Fruit fly (Drosophila melanogaster): ENCODE measurements around the gene Hgsnat.

Gene Hgsnat

DNA sequence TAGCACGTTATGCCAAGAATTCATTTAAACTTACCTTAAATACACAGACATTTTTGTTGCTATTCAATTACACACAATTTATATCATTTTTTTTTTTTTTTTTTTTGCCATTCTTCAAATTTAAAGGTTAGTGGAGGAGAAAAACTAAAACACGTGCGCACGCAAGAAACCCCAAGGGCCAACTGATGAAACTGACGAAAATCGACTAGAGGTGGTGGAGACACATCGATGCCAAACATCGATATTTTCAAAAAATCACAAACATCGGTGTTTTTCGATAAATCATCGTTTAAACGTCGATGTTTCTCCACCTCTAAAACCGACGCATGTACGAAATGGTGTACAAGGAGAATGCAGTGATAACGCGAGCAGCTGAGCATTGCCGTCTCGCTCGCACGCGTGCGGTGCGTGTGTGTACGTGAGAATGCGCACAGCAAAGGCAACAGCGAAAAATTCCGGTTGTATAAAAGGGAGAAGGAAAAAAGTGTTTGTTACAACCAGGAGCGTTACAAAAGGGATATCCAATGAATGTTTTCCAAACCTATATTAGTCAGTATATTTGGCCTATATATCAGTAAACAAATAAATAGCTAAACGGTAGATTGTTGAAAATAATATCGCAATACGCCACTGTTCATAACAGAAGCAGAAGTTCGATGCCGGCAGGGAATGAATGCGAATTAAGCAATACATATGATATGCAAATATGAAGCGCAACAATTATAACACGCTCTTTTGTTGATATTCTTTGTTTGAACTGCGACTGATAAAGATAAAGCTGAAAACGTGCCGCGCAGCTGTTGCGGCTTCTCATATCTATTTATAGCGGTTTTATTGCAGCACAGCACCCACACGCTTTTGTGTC, 17.7 kb downstream of the Hgsnat start (continued):
- TF ChIP-seq Gug (GFP tag; IDR thresholded peaks at IDR 0.05) (no peak), CG10631 (GFP tag; optimal IDR thresholded peaks at IDR 0.05) (peak; percentile 20), topi (GFP tag; optimal IDR thresholded peaks at IDR 0.05) (peak; percentile 56), Sox102F (GFP tag; optimal IDR thresholded peaks at IDR 0.05) (peak; percentile 64), vri (GFP tag; optimal IDR thresholded peaks at IDR 0.05) (peak; percentile 82), CG8119 (GFP tag; IDR thresholded peaks at IDR 0.05) (no peak), CG7368 (GFP tag; optimal IDR thresholded peaks at IDR 0.05) (no peak), Smox (GFP tag; optimal IDR thresholded peaks at IDR 0.05) (peak; percentile 60), dsx (GFP tag; optimal IDR thresholded peaks at IDR 0.05; ENCODE audit: poor library complexity, severe bottlenecking) (peak; percentile 33), CG3032 (tag; optimal IDR thresholded peaks at IDR 0.05) (peak; percentile 35), CG10669 (GFP tag; optimal IDR thresholded peaks at IDR 0.05) (peak; percentile 47), achi (GFP tag; optimal IDR thresholded peaks at IDR 0.05) (peak; percentile 45), Eip93F (GFP tag; optimal IDR thresholded peaks at IDR 0.05) (peak; percentile 2), fd59A (GFP tag; optimal IDR thresholded peaks at IDR 0.05) (no peak), Eip75B (GFP tag; optimal IDR thresholded peaks at IDR 0.05) (peak; percentile 11), CG6854 (GFP tag; optimal IDR thresholded peaks at IDR 0.05) (peak; percentile 5), Sox15 (GFP tag; optimal IDR thresholded peaks at IDR 0.05) (no peak), eg (GFP tag; IDR thresholded peaks at IDR 0.05) (no peak), Ets96B (tag; optimal IDR thresholded peaks at IDR 0.05) (peak; percentile 52), CG9139 (GFP tag; optimal IDR thresholded peaks at IDR 0.05) (no peak), net (GFP tag; optimal IDR thresholded peaks at IDR 0.05) (peak; percentile 48), CG6808 (GFP tag; optimal IDR thresholded peaks at IDR 0.05) (peak; percentile 27), CG3919 (GFP tag; optimal IDR thresholded peaks at IDR 0.05) (peak; percentile 49), dac (GFP tag; optimal IDR thresholded peaks at IDR 0.05) (peak; percentile 1), Hr38 (GFP tag; optimal IDR thresholded peaks at IDR 0.05) (no peak), ss (GFP tag; optimal IDR thresholded peaks at IDR 0.05) (peak in 1 of 2 experiments; percentile 46), Sox14 (GFP tag; optimal IDR thresholded peaks at IDR 0.05) (peak; percentile 53), Eip78C (GFP tag) (peak; percentile 88), Lpt (GFP tag; optimal IDR thresholded peaks at IDR 0.05) (no peak), salr (GFP tag; optimal IDR thresholded peaks at IDR 0.05) (no peak), acj6 (GFP tag; optimal IDR thresholded peaks at IDR 0.05) (peak; percentile 18), CG8319 (GFP tag; optimal IDR thresholded peaks at IDR 0.05) (no peak), lz (GFP tag; optimal IDR thresholded peaks at IDR 0.05) (peak; percentile 52), fd85E (GFP tag; optimal IDR thresholded peaks at IDR 0.05) (no peak), spab (GFP tag; optimal IDR thresholded peaks at IDR 0.05) (no peak)

DNA sequence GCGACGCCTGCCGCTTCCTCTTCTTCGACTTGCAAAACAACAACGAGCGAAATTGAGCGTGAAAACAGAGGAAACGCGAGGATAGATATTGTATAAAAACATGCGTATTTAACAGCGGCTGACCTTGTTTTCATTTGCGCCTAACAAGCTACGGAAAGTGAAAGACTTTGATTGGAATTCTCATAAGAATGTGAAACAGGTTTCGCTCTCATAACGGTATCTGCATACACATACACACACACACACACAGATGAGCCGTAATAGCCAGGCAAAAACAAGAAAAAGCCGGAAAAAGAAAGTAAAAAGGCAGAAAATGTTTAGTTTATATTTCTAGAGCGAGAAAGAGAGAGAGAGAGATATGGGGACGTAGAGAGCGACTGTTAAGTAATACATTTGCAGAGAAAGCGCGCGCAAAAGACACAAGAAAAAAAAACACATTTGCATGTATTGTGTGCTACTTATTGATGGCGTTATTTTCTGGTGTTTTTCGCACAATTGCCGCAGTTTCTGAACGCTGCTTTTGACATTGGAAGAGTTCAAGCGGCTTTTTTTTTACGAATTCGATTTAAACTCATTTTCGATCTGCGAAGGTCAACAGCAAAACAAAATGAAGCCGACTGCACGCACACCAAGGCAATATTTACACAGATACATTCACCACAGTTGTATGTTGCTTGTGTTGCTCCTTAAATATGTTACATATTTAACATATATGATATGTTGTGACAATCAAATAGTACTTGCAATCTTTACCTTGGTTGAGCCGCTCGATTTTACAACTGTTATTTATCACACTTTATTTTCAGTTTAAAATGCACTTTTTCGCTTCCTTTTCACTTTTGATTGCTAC, 18.9 kb downstream of the Hgsnat start:
- TF ChIP-seq CG8119 (GFP tag; IDR thresholded peaks at IDR 0.05) = no peak
- no peak for TF ChIP-seq CG6808 (GFP tag; optimal IDR thresholded peaks at IDR 0.05)
- no peak for TF ChIP-seq cyc (GFP tag; optimal IDR thresholded peaks at IDR 0.05)
- TF ChIP-seq Sox14 (GFP tag; optimal IDR thresholded peaks at IDR 0.05) = no peak
- TF ChIP-seq Sox102F (GFP tag; optimal IDR thresholded peaks at IDR 0.05) = peak; percentile 15
- TF ChIP-seq CG15336 (GFP tag; IDR thresholded peaks at IDR 0.05) = no peak
- peak; percentile 66 for TF ChIP-seq achi (GFP tag; optimal IDR thresholded peaks at IDR 0.05)
- no peak for TF ChIP-seq CG6854 (GFP tag; optimal IDR thresholded peaks at IDR 0.05)
- TF ChIP-seq Eip78C (GFP tag) = peak; percentile 79
- peak; percentile 60 for TF ChIP-seq fkh (GFP tag; optimal IDR thresholded peaks at IDR 0.05)
- TF ChIP-seq Eip75B (GFP tag; optimal IDR thresholded peaks at IDR 0.05) = no peak
- peak; percentile 4 for TF ChIP-seq esn (GFP tag; optimal IDR thresholded peaks at IDR 0.05)
- TF ChIP-seq salr (GFP tag; optimal IDR thresholded peaks at IDR 0.05) = no peak
- peak; percentile 95 for TF ChIP-seq vri (GFP tag; optimal IDR thresholded peaks at IDR 0.05)
- peak; percentile 59 for TF ChIP-seq svp (GFP tag)
- peak; percentile 15 to 41 for TF ChIP-seq ss (GFP tag; optimal IDR thresholded peaks at IDR 0.05)
- peak; percentile 74 for TF ChIP-seq Blimp-1 (GFP tag; optimal IDR thresholded peaks at IDR 0.05)
- TF ChIP-seq Eip93F (GFP tag; optimal IDR thresholded peaks at IDR 0.05) = no peak
- no peak for TF ChIP-seq CG4318 (GFP tag; optimal IDR thresholded peaks at IDR 0.05)
- no peak for TF ChIP-seq CG34406 (GFP tag; optimal IDR thresholded peaks at IDR 0.05)
- TF ChIP-seq CG8632 (GFP tag; optimal IDR thresholded peaks at IDR 0.05) = no peak

All from whole organism, prepupa.